Fruit fly (Drosophila melanogaster): ENCODE measurements around the gene bin.
A peak's percentile ranks its signal among the peaks of the same experiment; 100 is the strongest.

DNA sequence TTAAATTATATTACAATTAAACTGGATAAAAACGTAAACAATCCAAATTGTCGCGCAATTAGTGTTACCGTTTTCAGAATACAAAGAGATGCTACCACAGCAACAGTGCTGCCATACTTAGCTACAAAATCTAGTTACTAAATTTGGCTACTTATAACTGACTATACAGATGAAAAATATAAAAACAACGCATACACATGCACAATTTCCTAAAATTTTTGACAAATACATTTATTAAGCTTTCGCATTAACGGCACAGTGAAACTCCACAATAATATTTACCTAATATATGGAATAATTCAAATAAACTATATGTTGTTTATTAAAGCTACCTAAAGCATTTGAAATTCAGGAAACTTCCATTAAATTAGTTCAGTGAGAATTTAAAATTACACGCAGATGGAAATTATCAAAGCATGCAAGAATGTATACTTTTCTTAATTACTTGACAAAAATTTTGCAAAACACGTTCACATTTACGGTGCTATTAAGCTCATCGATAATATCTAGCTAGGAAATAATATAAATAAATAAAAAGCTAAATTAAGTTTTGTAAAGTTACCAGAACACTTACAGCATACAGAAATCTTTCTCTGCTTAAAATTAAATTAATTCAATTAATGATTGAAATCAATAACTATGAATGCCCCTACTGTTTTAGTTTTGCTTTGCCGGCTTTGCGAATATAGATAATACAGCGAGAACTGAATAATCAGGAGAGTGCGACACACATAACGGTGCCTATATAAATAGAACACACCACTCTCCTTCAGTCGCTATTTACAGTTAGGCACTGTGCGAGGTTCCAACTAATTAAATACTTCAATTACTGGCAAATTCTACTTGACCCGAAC lies 21.2 kb upstream of the bin start, which contains the start of the genes Mis12 and CG9953:
- no peak for TF ChIP-seq Pif1A (GFP tag; optimal IDR thresholded peaks at IDR 0.05)
- TF ChIP-seq Ets98B (GFP tag; IDR thresholded peaks at IDR 0.05), result peak; percentile 47; the same call in 1 of the 2 replicates
- peak; percentile 44 for TF ChIP-seq CG15710 (tag; optimal IDR thresholded peaks at IDR 0.05)

Measured in whole organism, pupa.